Fruit fly (Drosophila melanogaster): ENCODE measurements around the gene RpL13A.

RpL13A gene

dm6 chr3R:5599521-5600360, 24.5 kb upstream of the RpL13A start:
- TF ChIP-seq CG3163 (GFP tag; optimal IDR thresholded peaks at IDR 0.05) (peak; percentile 13), CG4282 (GFP tag; optimal IDR thresholded peaks at IDR 0.05) (peak; percentile 43), dm (GFP tag; optimal IDR thresholded peaks at IDR 0.05) (peak; percentile 98), CG9932 (GFP tag; IDR thresholded peaks at IDR 0.05) (no peak), CG2712 (tag; optimal IDR thresholded peaks at IDR 0.05) (peak; percentile 27), CG12769 (tag; optimal IDR thresholded peaks at IDR 0.05) (peak; percentile 24), CG12104 (GFP tag; optimal IDR thresholded peaks at IDR 0.05) (no peak), crc (GFP tag; optimal IDR thresholded peaks at IDR 0.05) (no peak), twi (tag; optimal IDR thresholded peaks at IDR 0.05) (peak; percentile 8), D (optimal IDR thresholded peaks at IDR 0.05) (peak; percentile 78), D (GFP tag; optimal IDR thresholded peaks at IDR 0.05) (no peak), CG30020 (tag; optimal IDR thresholded peaks at IDR 0.05) (peak; percentile 13), Med (GFP tag) (peak; percentile 70), Max (GFP tag; optimal IDR thresholded peaks at IDR 0.05) (peak; percentile 61), CG9797 (GFP tag; optimal IDR thresholded peaks at IDR 0.05) (peak; percentile 62), bigmax (GFP tag; optimal IDR thresholded peaks at IDR 0.05) (peak; percentile 97), lilli (GFP tag; optimal IDR thresholded peaks at IDR 0.05) (peak; percentile 10), CG17359 (tag; optimal IDR thresholded peaks at IDR 0.05) (peak; percentile 9), gfzf (GFP tag; optimal IDR thresholded peaks at IDR 0.05) (peak; percentile 58), p53 (GFP tag; optimal IDR thresholded peaks at IDR 0.05) (no peak), CG14860 (GFP tag; IDR thresholded peaks at IDR 0.05; ENCODE audit: partially characterized antibody) (no peak), CG8765 (GFP tag; IDR thresholded peaks at IDR 0.05) (no peak), CG14014 (GFP tag; IDR thresholded peaks at IDR 0.05) (no peak), pfk (GFP tag; optimal IDR thresholded peaks at IDR 0.05) (peak; percentile 3), scrt (GFP tag; optimal IDR thresholded peaks at IDR 0.05) (peak; percentile 86), cg (GFP tag; optimal IDR thresholded peaks at IDR 0.05) (peak; percentile 76), H15 (GFP tag; IDR thresholded peaks at IDR 0.05) (no peak), stwl (tag; optimal IDR thresholded peaks at IDR 0.05) (peak; percentile 21), BEAF-32 (GFP tag; optimal IDR thresholded peaks at IDR 0.05) (no peak), CG5180 (GFP tag; optimal IDR thresholded peaks at IDR 0.05) (no peak), zfh2 (GFP tag; optimal IDR thresholded peaks at IDR 0.05) (peak; percentile 9), sisA (GFP tag; IDR thresholded peaks at IDR 0.05) (no peak), YL-1 (GFP tag; optimal IDR thresholded peaks at IDR 0.05) (peak; percentile 75), CG17912 (GFP tag; optimal IDR thresholded peaks at IDR 0.05) (peak; percentile 61), CG4707 (GFP tag; optimal IDR thresholded peaks at IDR 0.05) (peak; percentile 65), CG6654 (GFP tag; optimal IDR thresholded peaks at IDR 0.05) (peak; percentile 53), phol (tag; optimal IDR thresholded peaks at IDR 0.05) (peak; percentile 22), HmgZ (tag; optimal IDR thresholded peaks at IDR 0.05) (peak; percentile 13), Trl (optimal IDR thresholded peaks at IDR 0.05) (peak in 1 of 2 experiments; percentile 33), Trl (GFP tag; optimal IDR thresholded peaks at IDR 0.05) (no peak), Nf-YC (tag; optimal IDR thresholded peaks at IDR 0.05) (no peak), sens (GFP tag) (peak; percentile 35), CG1603 (tag; optimal IDR thresholded peaks at IDR 0.05) (peak; percentile 22)

All from whole organism, embryonic.